Worm (Caenorhabditis elegans) whole organism, L4/young adult: Measurements from ENCODE around the gene mfsd-12.

ENCODE experiments used
- W03F9.2 ChIP-seq: fragments of 150-350 bp; optimal IDR thresholded peaks from 2 replicates; lab custom pipeline; 2014; ENCODE audit warnings: missing biosample characterization, missing genetic modification characterization
- dao-5 ChIP-seq: sonication (generic microtip); optimal IDR thresholded peaks from 2 replicates; lab custom pipeline; 2016; ENCODE audit warnings: missing genotype, missing genetic modification characterization, moderate library complexity, missing compliant biosample characterization
- him-1 ChIP-seq: sonication (generic microtip); optimal IDR thresholded peaks from 2 replicates; lab custom pipeline; 2016; ENCODE audit warnings: missing genotype, missing genetic modification reagents, missing genetic modification characterization, missing compliant biosample characterization

- TF ChIP-seq him-1 (tag; lab: Kevin White, UChicago) (no peak), dao-5 (tag; lab: Kevin White, UChicago) (no peak), W03F9.2 (tag; lab: Kevin White, UChicago) (no peak)
Measured at ce11 chrX:4698271-4698670, 30.4 kb downstream of the mfsd-12 start.
